Fruit fly (Drosophila melanogaster): ENCODE data around the gene Clic.

Clic gene

DNA sequence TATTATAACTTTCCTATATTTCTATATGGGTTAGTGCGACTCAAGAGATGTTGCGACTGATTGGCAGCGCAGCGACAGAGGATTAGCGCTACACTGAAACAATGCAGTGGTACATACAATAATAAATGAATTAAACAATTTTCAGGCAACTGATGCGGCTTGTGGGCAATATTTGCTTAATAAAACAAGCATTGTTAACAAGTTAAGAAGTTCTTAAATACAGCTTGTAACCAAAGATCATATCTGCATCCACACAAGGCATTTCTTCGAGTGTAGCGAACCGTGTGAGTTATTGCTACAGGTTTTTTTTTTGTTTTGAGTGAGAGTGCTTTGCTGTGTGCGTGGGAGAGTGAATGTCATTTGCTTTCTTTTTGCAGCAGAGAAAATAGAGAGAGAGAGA is 16.8 kb upstream of the Clic start (continued):
- no peak for TF ChIP-seq sim (GFP tag; IDR thresholded peaks at IDR 0.05)
- TF ChIP-seq Rx (GFP tag; IDR thresholded peaks at IDR 0.05): peak; percentile 67
- TF ChIP-seq cad (GFP tag; optimal IDR thresholded peaks at IDR 0.05): no peak
- TF ChIP-seq CG17568 (GFP tag; optimal IDR thresholded peaks at IDR 0.05): peak; percentile 25
- peak; percentile 52 for TF ChIP-seq CG1602 (GFP tag; optimal IDR thresholded peaks at IDR 0.05)
- TF ChIP-seq CG2678 (tag; optimal IDR thresholded peaks at IDR 0.05): peak; percentile 75
- TF ChIP-seq eve (GFP tag; optimal IDR thresholded peaks at IDR 0.05): no peak
- no peak for TF ChIP-seq disco-r (GFP tag; optimal IDR thresholded peaks at IDR 0.05)
- peak; percentile 62 for TF ChIP-seq CG1024 (GFP tag; IDR thresholded peaks at IDR 0.05)
- TF ChIP-seq CG4707 (GFP tag; optimal IDR thresholded peaks at IDR 0.05): peak; percentile 34
- no peak for TF ChIP-seq Poxn (GFP tag; IDR thresholded peaks at IDR 0.05)
- TF ChIP-seq Hr3 (GFP tag; optimal IDR thresholded peaks at IDR 0.05): peak; percentile 69
- TF ChIP-seq CG12744 (GFP tag; optimal IDR thresholded peaks at IDR 0.05): peak; percentile 71
- TF ChIP-seq stc (GFP tag; IDR thresholded peaks at IDR 0.05): peak; percentile 73
- no peak for TF ChIP-seq Dp (GFP tag; optimal IDR thresholded peaks at IDR 0.05)
- peak; percentile 47 for TF ChIP-seq CG1529 (GFP tag; optimal IDR thresholded peaks at IDR 0.05)
- peak; percentile 39 for TF ChIP-seq tin (GFP tag; optimal IDR thresholded peaks at IDR 0.05)
- TF ChIP-seq hkb (optimal IDR thresholded peaks at IDR 0.05): no peak
- TF ChIP-seq hkb (GFP tag; IDR thresholded peaks at IDR 0.05): peak; percentile 74
- peak; percentile 78 for TF ChIP-seq bcd (GFP tag; optimal IDR thresholded peaks at IDR 0.05)
- no peak for TF ChIP-seq pfk (GFP tag; optimal IDR thresholded peaks at IDR 0.05)
- peak; percentile 63; the same call in 1 of the 2 replicates for TF ChIP-seq seq (GFP tag; IDR thresholded peaks at IDR 0.05)
- TF ChIP-seq amos (GFP tag; IDR thresholded peaks at IDR 0.05; ENCODE audit: partially characterized antibody): no peak
- no peak for TF ChIP-seq chm (GFP tag; IDR thresholded peaks at IDR 0.05)
- TF ChIP-seq CG32772 (GFP tag; IDR thresholded peaks at IDR 0.05): peak; percentile 79
- peak; percentile 21 for TF ChIP-seq trh (GFP tag; optimal IDR thresholded peaks at IDR 0.05)
- no peak for TF ChIP-seq CG6854 (GFP tag; optimal IDR thresholded peaks at IDR 0.05)
- TF ChIP-seq Side (GFP tag; optimal IDR thresholded peaks at IDR 0.05): peak; percentile 70
- TF ChIP-seq Sry-β (GFP tag; optimal IDR thresholded peaks at IDR 0.05): no peak
- peak; percentile 91 for TF ChIP-seq vvl (GFP tag; IDR thresholded peaks at IDR 0.05)
- TF ChIP-seq CG7556 (GFP tag; optimal IDR thresholded peaks at IDR 0.05): peak; percentile 49
- peak; percentile 11 for TF ChIP-seq CG3838 (GFP tag; optimal IDR thresholded peaks at IDR 0.05)
- no peak; the same call in 2 of the 3 replicates for TF ChIP-seq CG11093 (GFP tag; IDR thresholded peaks at IDR 0.05)
- TF ChIP-seq CG10321 (GFP tag; IDR thresholded peaks at IDR 0.05): 0 out of 2 replicates have a peak, but pooled peaks have one; percentile 24
- TF ChIP-seq CG12659 (GFP tag; optimal IDR thresholded peaks at IDR 0.05): peak; percentile 50
- no peak for TF ChIP-seq CG3065 (GFP tag; optimal IDR thresholded peaks at IDR 0.05)
- TF ChIP-seq CoRest (tag; optimal IDR thresholded peaks at IDR 0.05): peak; percentile 74
- peak; percentile 75 for TF ChIP-seq CG12071 (GFP tag; optimal IDR thresholded peaks at IDR 0.05)
- TF ChIP-seq trem (tag; optimal IDR thresholded peaks at IDR 0.05): peak; percentile 5
- TF ChIP-seq Chrac-16 (GFP tag; optimal IDR thresholded peaks at IDR 0.05): peak; percentile 66
- peak; percentile 38 for TF ChIP-seq CG15479 (GFP tag; optimal IDR thresholded peaks at IDR 0.05)
- TF ChIP-seq toy (GFP tag; IDR thresholded peaks at IDR 0.05): no peak
- TF ChIP-seq ara (GFP tag; IDR thresholded peaks at IDR 0.05): peak; percentile 72; the same call in 1 of the 2 replicates
- peak; percentile 35 for TF ChIP-seq odd (GFP tag; optimal IDR thresholded peaks at IDR 0.05)
- TF ChIP-seq CG11398 (GFP tag; optimal IDR thresholded peaks at IDR 0.05): no peak
- peak; percentile 80 for TF ChIP-seq H2.0 (GFP tag; IDR thresholded peaks at IDR 0.05)
- peak; percentile 70 for TF ChIP-seq CG9609 (GFP tag; optimal IDR thresholded peaks at IDR 0.05)
- TF ChIP-seq GATAe (GFP tag; conservative IDR thresholded peaks at IDR 0.05): no peak
- TF ChIP-seq lmd (GFP tag; IDR thresholded peaks at IDR 0.05): peak; percentile 77
- TF ChIP-seq lab (GFP tag; optimal IDR thresholded peaks at IDR 0.05): peak; percentile 80
- peak; percentile 73 for TF ChIP-seq ems (GFP tag; optimal IDR thresholded peaks at IDR 0.05)
- TF ChIP-seq sd (tag; optimal IDR thresholded peaks at IDR 0.05): peak; percentile 9
- no peak for TF ChIP-seq rib (GFP tag; IDR thresholded peaks at IDR 0.05)
